Fruit fly (Drosophila melanogaster) whole organism, prepupa: Measurements from ENCODE around the gene Cyp12a4.

Experiments used
- CG10631 ChIP-seq: fragments of 200-800 bp; sonication (Bioruptor generic); optimal IDR thresholded peaks from 2 replicates; lab custom pipeline; 2016; ENCODE audit warnings: missing biosample characterization, missing genetic modification characterization
- CG10669 ChIP-seq: fragments of 200-800 bp; sonication (Bioruptor generic); optimal IDR thresholded peaks from 3 replicates; lab custom pipeline; 2018; ENCODE audit warnings: missing biosample characterization, mild to moderate bottlenecking, missing genetic modification characterization, moderate library complexity
- CG11294 ChIP-seq: fragments of 200-800 bp; sonication (Bioruptor generic); IDR thresholded peaks from 2 replicates; pipeline ENCODE4 v1.3.6; 2022; ENCODE audit warnings: missing biosample characterization, missing genetic modification characterization
- CG11762 ChIP-seq: fragments of 200-800 bp; sonication (Bioruptor generic); optimal IDR thresholded peaks from 3 replicates; lab custom pipeline; 2016; ENCODE audit warnings: missing biosample characterization, missing genetic modification characterization; ENCODE audit not compliant: insufficient read depth
- CG11902 ChIP-seq: fragments of 200-800 bp; sonication (Bioruptor generic); optimal IDR thresholded peaks from 3 replicates; lab custom pipeline; 2016; ENCODE audit warnings: missing biosample characterization, missing genetic modification characterization
- CG15336 ChIP-seq: fragments of 200-800 bp; sonication (Bioruptor generic); IDR thresholded peaks from 2 replicates; pipeline ENCODE4 v1.3.6; 2022; ENCODE audit warnings: missing biosample characterization, missing genetic modification characterization
- CG1621 ChIP-seq: fragments of 200-800 bp; sonication (Bioruptor generic); optimal IDR thresholded peaks from 3 replicates; lab custom pipeline; 2018; ENCODE audit warnings: missing biosample characterization, mild to moderate bottlenecking, missing genetic modification characterization
- CG16779 ChIP-seq: fragments of 200-800 bp; sonication (Bioruptor generic); optimal IDR thresholded peaks from 3 replicates; lab custom pipeline; 2017; ENCODE audit warnings: missing biosample characterization, mild to moderate bottlenecking, missing genetic modification characterization
- CG3032 ChIP-seq: fragments of 200-800 bp; optimal IDR thresholded peaks from 2 replicates; lab custom pipeline; 2019; ENCODE audit warnings: missing biosample characterization, mild to moderate bottlenecking, missing genetic modification characterization, moderate library complexity
- CG31627 ChIP-seq: fragments of 200-800 bp; sonication (Bioruptor generic); optimal IDR thresholded peaks from 3 replicates; lab custom pipeline; 2016; ENCODE audit warnings: missing biosample characterization, missing genetic modification characterization
- CG32006 ChIP-seq: fragments of 200-800 bp; sonication (Bioruptor generic); optimal IDR thresholded peaks from 3 replicates; lab custom pipeline; 2017; ENCODE audit warnings: missing biosample characterization, mild to moderate bottlenecking, missing genetic modification characterization
- CG3919 ChIP-seq: fragments of 200-800 bp; sonication (Bioruptor generic); optimal IDR thresholded peaks from 3 replicates; lab custom pipeline; 2016; ENCODE audit warnings: missing biosample characterization, missing genetic modification characterization
- CG6163 ChIP-seq: fragments of 200-800 bp; sonication (Bioruptor generic); IDR thresholded peaks from 3 replicates; pipeline ENCODE4 v1.3.6; 2022; ENCODE audit warnings: missing biosample characterization, missing genetic modification characterization
- CG6276 ChIP-seq: fragments of 200-800 bp; sonication (Bioruptor generic); optimal IDR thresholded peaks from 2 replicates; lab custom pipeline; 2017; ENCODE audit warnings: missing biosample characterization, mild to moderate bottlenecking, missing genetic modification characterization
- CG6792 ChIP-seq: fragments of 200-800 bp; sonication (Bioruptor generic); optimal IDR thresholded peaks from 3 replicates; lab custom pipeline; 2016; ENCODE audit warnings: missing biosample characterization, missing genetic modification characterization
- CG6808 ChIP-seq: fragments of 200-800 bp; sonication (Bioruptor generic); optimal IDR thresholded peaks from 3 replicates; lab custom pipeline; 2017; ENCODE audit warnings: missing biosample characterization, missing genetic modification characterization, mild to moderate bottlenecking, moderate library complexity, missing genetic modification reagents
- CG6854 ChIP-seq: fragments of 200-800 bp; sonication (Bioruptor generic); optimal IDR thresholded peaks from 2 replicates; lab custom pipeline; 2017; ENCODE audit warnings: missing biosample characterization, mild to moderate bottlenecking, missing genetic modification characterization
- CG8119 ChIP-seq: fragments of 200-800 bp; sonication (Bioruptor generic); IDR thresholded peaks from 3 replicates; pipeline ENCODE4 v1.3.6; 2022; ENCODE audit warnings: missing biosample characterization, missing genetic modification characterization
- CG8319 ChIP-seq: fragments of 200-800 bp; sonication (Bioruptor generic); optimal IDR thresholded peaks from 3 replicates; lab custom pipeline; 2016; ENCODE audit warnings: missing biosample characterization, missing genetic modification characterization
- CG8632 ChIP-seq: fragments of 200-800 bp; sonication (Bioruptor generic); optimal IDR thresholded peaks from 3 replicates; lab custom pipeline; 2016; ENCODE audit warnings: missing biosample characterization, missing genetic modification characterization
- CG9139 ChIP-seq: fragments of 200-800 bp; sonication (Bioruptor generic); optimal IDR thresholded peaks from 3 replicates; lab custom pipeline; 2017; ENCODE audit warnings: missing biosample characterization, mild to moderate bottlenecking, missing genetic modification characterization
- Eip75B ChIP-seq: fragments of 200-800 bp; sonication (Bioruptor generic); optimal IDR thresholded peaks from 3 replicates; lab custom pipeline; 2016; ENCODE audit warnings: missing biosample characterization, missing genetic modification characterization
- Eip78C ChIP-seq: fragments of 200-800 bp; sonication (Bioruptor generic); peaks from one replicate; lab custom pipeline; 2016; ENCODE audit warnings: missing biosample characterization, missing genetic modification characterization
- Eip93F ChIP-seq: fragments of 200-800 bp; sonication (Bioruptor generic); optimal IDR thresholded peaks from 2 replicates; lab custom pipeline; 2016; ENCODE audit warnings: missing biosample characterization, mild to moderate bottlenecking, missing genetic modification characterization
- Ets21C ChIP-seq: fragments of 200-800 bp; sonication (Bioruptor generic); optimal IDR thresholded peaks from 3 replicates; lab custom pipeline; 2016; ENCODE audit warnings: missing biosample characterization, missing genetic modification characterization
- Ets96B ChIP-seq: fragments of 200-800 bp; optimal IDR thresholded peaks from 2 replicates; lab custom pipeline; 2019; ENCODE audit warnings: missing biosample characterization, mild to moderate bottlenecking, missing genetic modification characterization, moderate library complexity
- Hr38 ChIP-seq: sonication (Bioruptor generic); optimal IDR thresholded peaks from 2 replicates; lab custom pipeline; 2016; ENCODE audit warnings: missing biosample characterization, missing genetic modification characterization
- Hr39 ChIP-seq: fragments of 200-800 bp; sonication (Bioruptor generic); optimal IDR thresholded peaks from 2 replicates; lab custom pipeline; 2016; ENCODE audit warnings: missing biosample characterization, missing genetic modification characterization
- Hr4 ChIP-seq: fragments of 200-800 bp; sonication (Bioruptor generic); optimal IDR thresholded peaks from 3 replicates; lab custom pipeline; 2016; ENCODE audit warnings: missing biosample characterization, missing genetic modification characterization
- Lpt ChIP-seq: fragments of 200-800 bp; sonication (Bioruptor generic); optimal IDR thresholded peaks from 3 replicates; lab custom pipeline; 2016; ENCODE audit warnings: missing biosample characterization, missing genetic modification characterization
- Met ChIP-seq: fragments of 200-800 bp; sonication (Bioruptor generic); optimal IDR thresholded peaks from 3 replicates; lab custom pipeline; 2016; ENCODE audit warnings: missing biosample characterization, missing genetic modification characterization
- OdsH ChIP-seq: fragments of 200-800 bp; sonication (Bioruptor generic); optimal IDR thresholded peaks from 3 replicates; lab custom pipeline; 2016; ENCODE audit warnings: missing biosample characterization, missing genetic modification characterization
- Smox ChIP-seq: fragments of 200-800 bp; sonication (Bioruptor generic); optimal IDR thresholded peaks from 3 replicates; lab custom pipeline; 2016; ENCODE audit warnings: missing biosample characterization, missing genetic modification characterization
- Sox102F ChIP-seq: fragments of 200-800 bp; sonication (Bioruptor generic); optimal IDR thresholded peaks from 2 replicates; lab custom pipeline; 2016; ENCODE audit warnings: missing biosample characterization, mild to moderate bottlenecking, missing genetic modification characterization
- Sox15 ChIP-seq: fragments of 200-800 bp; sonication (Bioruptor generic); optimal IDR thresholded peaks from 3 replicates; lab custom pipeline; 2016; ENCODE audit warnings: missing biosample characterization, missing genetic modification characterization
- achi ChIP-seq: fragments of 200-800 bp; sonication (Bioruptor generic); optimal IDR thresholded peaks from 3 replicates; lab custom pipeline; 2016; ENCODE audit warnings: missing biosample characterization, missing genetic modification characterization
- acj6 ChIP-seq: fragments of 200-800 bp; sonication (Bioruptor generic); optimal IDR thresholded peaks from 3 replicates; lab custom pipeline; 2016; ENCODE audit warnings: missing biosample characterization, missing genetic modification characterization
- dac ChIP-seq: fragments of 200-800 bp; sonication (Bioruptor generic); optimal IDR thresholded peaks from 2 replicates; lab custom pipeline; 2017; ENCODE audit warnings: missing biosample characterization, mild to moderate bottlenecking, missing genetic modification characterization
- dsx ChIP-seq: fragments of 200-800 bp; optimal IDR thresholded peaks from 3 replicates; lab custom pipeline; 2019; ENCODE audit warnings: missing biosample characterization, mild to moderate bottlenecking, missing genetic modification characterization, moderate library complexity; ENCODE audit not compliant: poor library complexity, severe bottlenecking
- eg ChIP-seq: fragments of 200-800 bp; sonication (Bioruptor generic); IDR thresholded peaks from 3 replicates; pipeline ENCODE4 v1.3.6; 2022; ENCODE audit warnings: missing biosample characterization, missing genetic modification characterization
- esn ChIP-seq: fragments of 200-800 bp; sonication (Bioruptor generic); optimal IDR thresholded peaks from 2 replicates; lab custom pipeline; 2016; ENCODE audit warnings: missing biosample characterization, mild to moderate bottlenecking, missing genetic modification characterization, moderate library complexity
- fkh ChIP-seq: fragments of 200-800 bp; sonication (Bioruptor generic); optimal IDR thresholded peaks from 3 replicates; lab custom pipeline; 2017; ENCODE audit warnings: missing biosample characterization, mild to moderate bottlenecking, missing genetic modification characterization, moderate library complexity
- salr ChIP-seq, 2 experiments: fragments of 200-800 bp; sonication (Bioruptor generic); optimal IDR thresholded peaks; 3 replicates each; lab custom pipeline; 2016 to 2018; ENCODE audit warnings: missing biosample characterization in 2 of 2, missing genetic modification characterization in 2 of 2, mild to moderate bottlenecking in 1 of 2
- ss ChIP-seq, 2 experiments: fragments of 200-800 bp; sonication (Bioruptor generic); optimal IDR thresholded peaks; 2 replicates in 1 of 2; 3 replicates in 1 of 2; lab custom pipeline; 2017 to 2018; ENCODE audit warnings: mild to moderate bottlenecking in 2 of 2, missing biosample characterization in 2 of 2, missing genetic modification characterization in 2 of 2, moderate library complexity in 1 of 2
- svp ChIP-seq: fragments of 200-800 bp; sonication (Bioruptor generic); peaks from one replicate; lab custom pipeline; 2016; ENCODE audit warnings: missing biosample characterization, missing genetic modification characterization
- topi ChIP-seq: fragments of 200-800 bp; sonication (Bioruptor generic); optimal IDR thresholded peaks from 3 replicates; lab custom pipeline; 2016; ENCODE audit warnings: missing biosample characterization, missing genetic modification characterization

Gene Cyp12a4

DNA sequence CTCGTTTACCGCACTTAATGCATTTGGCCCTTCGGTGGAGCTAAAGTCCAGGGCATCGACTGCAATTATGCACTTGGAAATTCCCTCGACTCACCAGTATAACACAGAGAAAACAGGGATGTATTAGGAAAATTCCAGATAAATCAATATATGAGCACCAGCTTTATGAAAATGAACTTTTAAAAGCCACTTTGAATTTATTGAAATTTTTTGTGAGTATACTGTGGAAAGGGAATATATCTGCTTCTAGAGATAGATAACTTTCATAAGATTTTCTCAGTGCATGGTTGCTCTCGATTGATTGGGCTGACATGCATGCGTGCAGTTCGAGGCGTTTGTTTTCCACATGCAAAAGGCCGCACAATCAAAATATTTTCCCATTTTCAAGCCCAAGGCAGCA lies 29.1 kb upstream of the Cyp12a4 start (continued):
- no peak for TF ChIP-seq fkh
- TF ChIP-seq dac (GFP tag; lab: Kevin White, UChicago) = no peak
- TF ChIP-seq Smox (GFP tag; lab: Kevin White, UChicago) = peak; percentile 68
- peak; percentile 83 for TF ChIP-seq CG6163
- TF ChIP-seq Sox15 = peak; percentile 44
- peak; percentile 92 for TF ChIP-seq Eip78C (GFP tag; lab: Kevin White, UChicago)
- TF ChIP-seq CG16779 (tag; lab: Kevin White, UChicago) = peak; percentile 69
- no peak for TF ChIP-seq Eip93F (GFP tag; lab: Kevin White, UChicago)
- TF ChIP-seq CG6276 (GFP tag; lab: Kevin White, UChicago) = peak; percentile 67
- peak; percentile 49 for TF ChIP-seq CG8319
- peak; percentile 75 for TF ChIP-seq achi (GFP tag; lab: Kevin White, UChicago)
- TF ChIP-seq Lpt (GFP tag; lab: Kevin White, UChicago) = peak; percentile 70
- TF ChIP-seq CG31627 (GFP tag; lab: Kevin White, UChicago) = peak; percentile 59
- TF ChIP-seq CG3032 (tag; lab: Kevin White, UChicago) = peak; percentile 85
- peak; percentile 84 for TF ChIP-seq eg (GFP tag; lab: Robert Waterston, UW)
- peak; percentile 82 for TF ChIP-seq CG8119 (GFP tag; lab: Robert Waterston, UW)

DNA sequence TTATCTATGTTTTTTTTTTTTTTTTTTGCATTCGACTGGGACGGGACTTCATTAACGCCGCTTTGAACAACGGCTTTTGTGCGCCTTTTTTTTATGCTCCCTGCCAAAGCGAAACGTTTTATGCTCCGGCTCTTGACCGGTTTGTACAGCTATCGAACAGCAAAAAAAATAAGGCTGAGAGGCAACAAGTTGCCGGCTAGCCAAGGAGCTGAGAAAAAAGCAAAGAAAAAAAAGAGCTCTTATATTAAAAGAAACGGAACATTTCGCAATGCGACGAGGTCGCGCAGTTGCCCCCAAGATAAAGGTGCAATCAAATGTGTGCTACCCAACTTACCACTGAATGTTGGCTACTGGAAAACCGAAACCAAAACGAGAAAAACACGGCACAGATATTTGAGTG lies 28.5 kb upstream of the Cyp12a4 start:
- TF ChIP-seq Hr4 = no peak
- TF ChIP-seq Smox (GFP tag; lab: Kevin White, UChicago) = no peak
- peak; percentile 20 for TF ChIP-seq CG6808 (GFP tag; lab: Kevin White, UChicago)
- peak; percentile 40 for TF ChIP-seq CG6276 (GFP tag; lab: Kevin White, UChicago)
- TF ChIP-seq CG6163 = peak; percentile 19; the same call in 1 of the 3 replicates
- TF ChIP-seq CG31627 (GFP tag; lab: Kevin White, UChicago) = no peak
- peak; percentile 34; the same call in 2 of the 3 replicates for TF ChIP-seq eg (GFP tag; lab: Robert Waterston, UW)
- no peak; the same call in 2 of the 3 replicates for TF ChIP-seq CG8119 (GFP tag; lab: Robert Waterston, UW)
- TF ChIP-seq dsx (GFP tag; lab: Kevin White, UChicago) = peak; percentile 2
- no peak for TF ChIP-seq CG10669 (GFP tag; lab: Kevin White, UChicago)
- no peak for TF ChIP-seq CG8632 (GFP tag; lab: Kevin White, UChicago)
- no peak for TF ChIP-seq Ets96B (tag; lab: Kevin White, UChicago)
- no peak for TF ChIP-seq Hr39
- TF ChIP-seq achi (GFP tag; lab: Kevin White, UChicago) = no peak
- TF ChIP-seq CG11902 (GFP tag; lab: Kevin White, UChicago) = no peak
- TF ChIP-seq CG6854 (GFP tag; lab: Kevin White, UChicago) = no peak
- peak in 1 of 2 experiments; percentile 57 for TF ChIP-seq ss (GFP tag; optimal IDR thresholded peaks at IDR 0.05; lab: Kevin White, UChicago)
- peak; percentile 3 for TF ChIP-seq CG9139 (GFP tag; lab: Kevin White, UChicago)
- TF ChIP-seq, all 60 proteins: peak for 7

DNA sequence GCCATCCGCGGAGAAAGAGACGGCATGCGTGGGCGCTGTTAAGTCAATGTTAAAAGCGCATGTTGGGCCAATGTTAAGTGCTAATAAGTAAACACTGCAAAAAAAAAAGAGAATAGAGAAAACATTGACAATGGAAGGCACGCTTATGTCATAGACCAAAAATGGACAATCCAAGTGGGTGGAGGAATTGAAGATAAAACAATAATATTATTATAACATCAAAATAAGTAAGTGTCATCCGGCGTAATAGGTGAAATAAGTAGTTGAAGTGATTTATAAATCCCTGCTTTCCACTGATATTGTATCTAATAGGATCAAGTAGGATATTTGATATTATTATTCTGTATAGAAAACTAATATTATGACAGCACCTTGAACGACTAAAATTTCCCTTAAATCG lies 27.9 kb upstream of the Cyp12a4 start:
- TF ChIP-seq CG6792 (GFP tag; lab: Kevin White, UChicago) (no peak), Eip75B (GFP tag; lab: Kevin White, UChicago) (no peak), OdsH (peak; percentile 11), CG10631 (GFP tag; lab: Kevin White, UChicago) (peak; percentile 28), CG15336 (GFP tag; lab: Robert Waterston, UW) (peak; percentile 33; the same call in 1 of the 2 replicates), CG6854 (GFP tag; lab: Kevin White, UChicago) (no peak), eg (GFP tag; lab: Robert Waterston, UW) (no peak), Lpt (GFP tag; lab: Kevin White, UChicago) (no peak), CG11762 (GFP tag; lab: Kevin White, UChicago) (no peak), Eip78C (GFP tag; lab: Kevin White, UChicago) (peak; percentile 60), esn (GFP tag; lab: Kevin White, UChicago) (no peak), CG1621 (tag; lab: Kevin White, UChicago) (no peak), Met (no peak), CG11294 (GFP tag; lab: Robert Waterston, UW) (no peak), CG8119 (GFP tag; lab: Robert Waterston, UW) (peak; percentile 36; the same call in 1 of the 3 replicates), svp (GFP tag; lab: Kevin White, UChicago) (no peak), Hr38 (GFP tag; lab: Kevin White, UChicago) (no peak), dsx (GFP tag; lab: Kevin White, UChicago) (no peak), achi (GFP tag; lab: Kevin White, UChicago) (peak; percentile 3), topi (GFP tag; lab: Kevin White, UChicago) (no peak), salr (GFP tag; optimal IDR thresholded peaks at IDR 0.05; lab: Kevin White, UChicago) (no peak), CG3919 (GFP tag; lab: Kevin White, UChicago) (no peak), CG10669 (GFP tag; lab: Kevin White, UChicago) (no peak), CG32006 (GFP tag; lab: Kevin White, UChicago) (peak; percentile 15), Ets21C (GFP tag; lab: Kevin White, UChicago) (no peak), CG8632 (GFP tag; lab: Kevin White, UChicago) (no peak), acj6 (no peak), Sox15 (no peak), ss (GFP tag; optimal IDR thresholded peaks at IDR 0.05; lab: Kevin White, UChicago) (no peak), Sox102F (GFP tag; lab: Kevin White, UChicago) (no peak)
